In genomic region chrIII:8754682-8755081, ce11 we compare ENCODE assay signal across 6 worm cellular contexts.
TF ChIP-seq lines count a peak whose summit lies in the region.

Gene tomm-70 (minus strand): TSS chrIII:8754750.

TF ChIP-seq in whole organism, L1 larva, 84 proteins besides CTCF, POLR2A, EP300 and RAD21 (continues in another document):
- no peak for TF ChIP-seq unc-62 (GFP tag; optimal IDR thresholded peaks at IDR 0.05; lab: Kevin White, UChicago)
- TF ChIP-seq nhr-71 (tag; optimal IDR thresholded peaks at IDR 0.05; lab: Kevin White, UChicago): peak; percentile 22
- TF ChIP-seq snu-23 (GFP tag; optimal IDR thresholded peaks at IDR 0.05; lab: Kevin White, UChicago): peak; percentile 24
- TF ChIP-seq lin-13 (GFP tag; optimal IDR thresholded peaks at IDR 0.05; lab: Kevin White, UChicago): no peak
- peak; percentile 40 for TF ChIP-seq nhr-85 (tag; lab: Kevin White, UChicago)
- no peak for TF ChIP-seq lir-3 (tag; optimal IDR thresholded peaks at IDR 0.05; lab: Kevin White, UChicago; ENCODE audit: poor library complexity)
- TF ChIP-seq efl-1 (optimal IDR thresholded peaks at IDR 0.05; lab: Kevin White, UChicago): peak; percentile 15 to 45
- peak; percentile 26 to 89 for TF ChIP-seq efl-1 (GFP tag; optimal IDR thresholded peaks at IDR 0.05 in 1 of 2; lab: Kevin White, UChicago)
- TF ChIP-seq dpl-1 (GFP tag; optimal IDR thresholded peaks at IDR 0.05; lab: Kevin White, UChicago): peak in 2 of 3 experiments; percentile 25 to 58
- peak; percentile 2 for TF ChIP-seq swsn-7 (tag; optimal IDR thresholded peaks at IDR 0.05; lab: Kevin White, UChicago)
- TF ChIP-seq rnt-1 (tag; optimal IDR thresholded peaks at IDR 0.05; lab: Kevin White, UChicago): no peak
- no peak for TF ChIP-seq nhr-11 (tag; optimal IDR thresholded peaks at IDR 0.05; lab: Kevin White, UChicago)
- no peak for TF ChIP-seq tbx-2 (tag; optimal IDR thresholded peaks at IDR 0.05; lab: Kevin White, UChicago)
- TF ChIP-seq ceh-8 (GFP tag; optimal IDR thresholded peaks at IDR 0.05; lab: Kevin White, UChicago): no peak
- peak; percentile 25 for TF ChIP-seq mep-1 (tag; optimal IDR thresholded peaks at IDR 0.05; lab: Kevin White, UChicago)

TF ChIP-seq in whole organism, L2 larva, 48 proteins besides CTCF, POLR2A, EP300 and RAD21:
- TF ChIP-seq nhr-129 (tag; optimal IDR thresholded peaks at IDR 0.05; lab: Kevin White, UChicago) (peak; percentile 30), R02D3.7 (tag; optimal IDR thresholded peaks at IDR 0.05; lab: Kevin White, UChicago) (peak; percentile 34), unc-55 (GFP tag; optimal IDR thresholded peaks at IDR 0.05; lab: Kevin White, UChicago) (peak; percentile 31), C34F6.9 (tag; optimal IDR thresholded peaks at IDR 0.05; lab: Kevin White, UChicago) (peak; percentile 36), nhr-23 (tag; optimal IDR thresholded peaks at IDR 0.05; lab: Kevin White, UChicago) (no peak), ztf-11 (tag; optimal IDR thresholded peaks at IDR 0.05; lab: Kevin White, UChicago) (no peak), fos-1 (tag; optimal IDR thresholded peaks at IDR 0.05; lab: Kevin White, UChicago) (no peak), gmeb-1 (tag; optimal IDR thresholded peaks at IDR 0.05; lab: Kevin White, UChicago) (peak; percentile 9), lsy-2 (tag; optimal IDR thresholded peaks at IDR 0.05; lab: Kevin White, UChicago) (peak in 1 of 2 experiments; percentile 25)

TF ChIP-seq in whole organism, L3 larva, 47 proteins besides CTCF, POLR2A, EP300 and RAD21:
- TF ChIP-seq hmg-11 (tag; optimal IDR thresholded peaks at IDR 0.05; lab: Kevin White, UChicago): peak; percentile 7
- no peak for TF ChIP-seq lin-39 (tag; optimal IDR thresholded peaks at IDR 0.05; lab: Kevin White, UChicago)
- TF ChIP-seq nfya-1 (tag; optimal IDR thresholded peaks at IDR 0.05; lab: Kevin White, UChicago; ENCODE audit: insufficient read depth): peak; percentile 18
- TF ChIP-seq pha-4 (tag; optimal IDR thresholded peaks at IDR 0.05; lab: Kevin White, UChicago): peak; percentile 79
- no peak for TF ChIP-seq daf-12 (tag; optimal IDR thresholded peaks at IDR 0.05; lab: Kevin White, UChicago)
- peak; percentile 63 for TF ChIP-seq R02D3.7 (tag; optimal IDR thresholded peaks at IDR 0.05; lab: Kevin White, UChicago)
- TF ChIP-seq elt-2 (tag; optimal IDR thresholded peaks at IDR 0.05; lab: Kevin White, UChicago): peak; percentile 26

TF ChIP-seq in whole organism, L4 larva, 104 proteins besides CTCF, POLR2A, EP300 and RAD21:
- peak; percentile 6 for TF ChIP-seq nhr-28 (tag; optimal IDR thresholded peaks at IDR 0.05; lab: Kevin White, UChicago)
- peak; percentile 4 for TF ChIP-seq dve-1 (tag; optimal IDR thresholded peaks at IDR 0.05; lab: Kevin White, UChicago; ENCODE audit: insufficient read depth)
- peak in 1 of 2 experiments; percentile 43 for TF ChIP-seq lsy-2 (tag; optimal IDR thresholded peaks at IDR 0.05; lab: Kevin White, UChicago)
- TF ChIP-seq R02D3.7 (tag; optimal IDR thresholded peaks at IDR 0.05; lab: Kevin White, UChicago): peak; percentile 62
- no peak for TF ChIP-seq daf-16 (GFP tag; optimal IDR thresholded peaks at IDR 0.05; lab: Kevin White, UChicago)
- peak; percentile 66 for TF ChIP-seq daf-16 (tag; optimal IDR thresholded peaks at IDR 0.05; lab: Kevin White, UChicago)
- TF ChIP-seq T20F7.1 (GFP tag; optimal IDR thresholded peaks at IDR 0.05; lab: Kevin White, UChicago): peak; percentile 92
- peak; percentile 6 for TF ChIP-seq mes-2 (tag; optimal IDR thresholded peaks at IDR 0.05; lab: Kevin White, UChicago; ENCODE audit: poor library complexity, severe bottlenecking)
- TF ChIP-seq daf-19 (GFP tag; conservative IDR thresholded peaks at IDR 0.05; lab: Robert Waterston, UW): no peak
- no peak for TF ChIP-seq nhr-111 (GFP tag; optimal IDR thresholded peaks at IDR 0.05; lab: Kevin White, UChicago)
- no peak for TF ChIP-seq hlh-11 (tag; optimal IDR thresholded peaks at IDR 0.05; lab: Kevin White, UChicago)

TF ChIP-seq in whole organism, late embryonic, 69 proteins besides CTCF, POLR2A, EP300 and RAD21:
- TF ChIP-seq elt-2 (tag; optimal IDR thresholded peaks at IDR 0.05; lab: Kevin White, UChicago) (peak; percentile 21), che-1 (tag; optimal IDR thresholded peaks at IDR 0.05; lab: Kevin White, UChicago) (no peak)

TF ChIP-seq in whole organism, young adult, 124 proteins besides CTCF, POLR2A, EP300 and RAD21:
- TF ChIP-seq Y95B8A.8 (GFP tag; IDR thresholded peaks at IDR 0.05; lab: Robert Waterston, UW) (no peak), C06A6.2 (GFP tag; conservative IDR thresholded peaks at IDR 0.05; lab: Robert Waterston, UW) (no peak), attf-3 (GFP tag; conservative IDR thresholded peaks at IDR 0.05; lab: Robert Waterston, UW) (peak; percentile 81)
